Fruit fly (Drosophila melanogaster): ENCODE results near the gene CG13088.

DNA sequence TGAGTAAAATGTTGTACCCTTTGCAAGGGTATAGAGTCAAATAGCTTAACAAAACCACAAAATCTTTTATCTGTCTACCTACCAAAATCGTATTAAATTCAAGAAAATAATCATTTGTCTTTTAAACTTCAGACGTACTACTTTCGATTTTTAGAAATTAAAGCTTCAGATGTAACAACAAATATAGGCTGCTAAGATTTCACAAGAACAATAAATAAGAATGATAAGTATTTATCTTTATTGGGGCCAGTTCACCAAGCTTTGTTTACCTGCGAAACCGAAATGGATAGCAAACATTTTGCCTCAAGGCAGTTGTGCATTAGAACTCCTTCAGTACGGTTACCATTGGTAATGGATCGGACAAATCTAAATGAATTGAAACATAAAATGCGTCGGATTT is 1.7 kb downstream of the CG13088 start, which contains the start of gene CG43400:
- TF ChIP-seq lola (GFP tag; optimal IDR thresholded peaks at IDR 0.05) (no peak), ey (GFP tag; optimal IDR thresholded peaks at IDR 0.05) (no peak), usp (GFP tag; optimal IDR thresholded peaks at IDR 0.05) (no peak), fru (GFP tag; optimal IDR thresholded peaks at IDR 0.05) (no peak)
